Fruit fly (Drosophila melanogaster): Measurements from ENCODE around the gene Rab1.
A peak's percentile ranks its signal among the peaks of the same experiment; 100 is the strongest.

Gene Rab1

DNA sequence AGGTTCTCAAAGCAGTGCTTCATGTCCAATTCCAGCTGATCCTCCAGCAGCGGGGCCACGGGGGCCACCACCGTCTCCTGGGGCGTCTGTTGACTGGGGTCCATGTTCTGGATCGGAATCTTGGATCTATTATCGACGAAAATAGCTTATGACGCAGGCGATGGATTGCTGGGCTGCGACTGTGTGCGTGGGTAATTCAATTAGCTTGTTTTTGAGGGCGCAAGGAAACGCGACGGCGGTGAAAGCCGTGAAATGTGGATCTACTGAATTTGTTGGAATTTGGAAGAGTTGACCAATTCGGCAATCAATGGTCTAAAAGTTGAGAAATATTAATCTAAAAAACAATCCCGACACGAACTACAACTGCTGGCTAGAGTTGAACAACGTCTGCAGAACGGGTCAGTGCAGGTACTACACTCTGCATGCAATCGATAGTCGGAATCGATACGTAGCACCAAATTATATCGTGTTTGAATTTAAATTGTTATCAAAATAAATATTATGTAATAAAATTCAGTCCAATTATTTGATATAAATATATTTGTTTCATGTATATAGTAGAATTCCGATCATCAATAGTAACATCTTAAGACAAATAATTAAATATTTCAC is 4.7 kb upstream of the Rab1 start, which contains the start of gene CG3308 (continued):
- TF ChIP-seq CG17361 (GFP tag; IDR thresholded peaks at IDR 0.05) (peak; percentile 46; the same call in 1 of the 3 replicates), CG11247 (GFP tag; IDR thresholded peaks at IDR 0.05) (peak; percentile 59; the same call in 1 of the 2 replicates), hkb (optimal IDR thresholded peaks at IDR 0.05) (no peak), hkb (GFP tag; IDR thresholded peaks at IDR 0.05) (peak; percentile 27; the same call in 1 of the 2 replicates), CG12942 (GFP tag; optimal IDR thresholded peaks at IDR 0.05) (peak; percentile 15), vvl (GFP tag; IDR thresholded peaks at IDR 0.05) (peak; percentile 58), Fer3 (tag; optimal IDR thresholded peaks at IDR 0.05) (peak; percentile 32), CG10147 (GFP tag; optimal IDR thresholded peaks at IDR 0.05) (peak; percentile 9), nerfin-1 (tag; optimal IDR thresholded peaks at IDR 0.05) (no peak), CG7963 (GFP tag; IDR thresholded peaks at IDR 0.05; ENCODE audit: partially characterized antibody) (peak; percentile 75), chm (GFP tag; IDR thresholded peaks at IDR 0.05) (0 out of 2 replicates have a peak, but pooled peaks have one; percentile 29), mam (GFP tag; optimal IDR thresholded peaks at IDR 0.05) (peak; percentile 64), abd-A (tag; optimal IDR thresholded peaks at IDR 0.05) (peak; percentile 4), Atf3 (GFP tag; optimal IDR thresholded peaks at IDR 0.05) (peak; percentile 14), CG7928 (GFP tag; optimal IDR thresholded peaks at IDR 0.05) (peak; percentile 28), CG4328 (GFP tag; optimal IDR thresholded peaks at IDR 0.05) (no peak), CG2120 (GFP tag; optimal IDR thresholded peaks at IDR 0.05) (peak; percentile 64), CG8290 (GFP tag; optimal IDR thresholded peaks at IDR 0.05) (no peak), CG8290 (tag; optimal IDR thresholded peaks at IDR 0.05) (peak in 1 of 2 experiments; percentile 71), zfh1 (GFP tag; IDR thresholded peaks at IDR 0.05) (peak; percentile 55; the same call in 1 of the 3 replicates), H15 (GFP tag; IDR thresholded peaks at IDR 0.05) (0 out of 3 replicates have a peak, but pooled peaks have one; percentile 9), CG30403 (GFP tag; optimal IDR thresholded peaks at IDR 0.05) (peak; percentile 49), caup (GFP tag; optimal IDR thresholded peaks at IDR 0.05; ENCODE audit: severe bottlenecking) (peak; percentile 76), Mad (GFP tag; optimal IDR thresholded peaks at IDR 0.05) (peak; percentile 1), al (GFP tag; IDR thresholded peaks at IDR 0.05) (0 out of 2 replicates have a peak, but pooled peaks have one; percentile 9), CG4282 (GFP tag; optimal IDR thresholded peaks at IDR 0.05) (no peak), CG9609 (GFP tag; optimal IDR thresholded peaks at IDR 0.05) (no peak), CG32767 (GFP tag; IDR thresholded peaks at IDR 0.05) (no peak), sob (GFP tag; IDR thresholded peaks at IDR 0.05) (peak; percentile 78), sna (GFP tag; IDR thresholded peaks at IDR 0.05; ENCODE audit: partially characterized antibody) (peak; percentile 73), CG4617 (GFP tag; optimal IDR thresholded peaks at IDR 0.05; ENCODE audit: borderline replicate concordance) (peak; percentile 90), CG10209 (GFP tag; optimal IDR thresholded peaks at IDR 0.05) (peak; percentile 1), Max (GFP tag; optimal IDR thresholded peaks at IDR 0.05) (peak; percentile 55), CG10959 (GFP tag; IDR thresholded peaks at IDR 0.05) (no peak), CG2199 (GFP tag; IDR thresholded peaks at IDR 0.05) (no peak), amos (GFP tag; IDR thresholded peaks at IDR 0.05; ENCODE audit: partially characterized antibody) (peak; percentile 91), hb (GFP tag; IDR thresholded peaks at IDR 0.05; ENCODE audit: partially characterized antibody) (peak; percentile 68), CoRest (tag; optimal IDR thresholded peaks at IDR 0.05) (peak; percentile 30), MESR4 (GFP tag; optimal IDR thresholded peaks at IDR 0.05) (peak; percentile 76), NFAT (GFP tag; IDR thresholded peaks at IDR 0.05) (peak; percentile 67; the same call in 1 of the 2 replicates), bsh (GFP tag; optimal IDR thresholded peaks at IDR 0.05) (no peak), onecut (GFP tag; IDR thresholded peaks at IDR 0.05) (0 out of 2 replicates have a peak, but pooled peaks have one; percentile 28), sug (tag; optimal IDR thresholded peaks at IDR 0.05) (peak; percentile 51), cwo (GFP tag; optimal IDR thresholded peaks at IDR 0.05) (no peak), Gug (GFP tag; IDR thresholded peaks at IDR 0.05) (peak; percentile 40; the same call in 1 of the 4 replicates), CG13296 (GFP tag; optimal IDR thresholded peaks at IDR 0.05) (peak; percentile 57), Hr51 (GFP tag; optimal IDR thresholded peaks at IDR 0.05) (peak in 1 of 2 experiments; percentile 10), CG17359 (tag; optimal IDR thresholded peaks at IDR 0.05) (peak; percentile 33), CG7839 (tag; optimal IDR thresholded peaks at IDR 0.05) (peak; percentile 30)

Data from whole organism, embryonic.